Fruit fly (Drosophila melanogaster): Measurements from ENCODE around the gene hh.

hh gene

dm6 chr3R:23189958-23190900 lies 48.5 kb upstream of the hh start (continued):
- TF ChIP-seq CG18599 (GFP tag; optimal IDR thresholded peaks at IDR 0.05), result peak; percentile 81
- TF ChIP-seq CG3163 (GFP tag; optimal IDR thresholded peaks at IDR 0.05), result peak; percentile 19
- peak; percentile 59 for TF ChIP-seq Taf1 (GFP tag; IDR thresholded peaks at IDR 0.05)
- TF ChIP-seq knrl (GFP tag; IDR thresholded peaks at IDR 0.05; ENCODE audit: partially characterized antibody), result no peak
- peak; percentile 7 for TF ChIP-seq cato (GFP tag; optimal IDR thresholded peaks at IDR 0.05; ENCODE audit: borderline replicate concordance)
- peak; percentile 38; the same call in 1 of the 2 replicates for TF ChIP-seq danr (GFP tag; IDR thresholded peaks at IDR 0.05)
- TF ChIP-seq CG14667 (GFP tag; IDR thresholded peaks at IDR 0.05), result peak; percentile 60
- no peak for TF ChIP-seq Dll (GFP tag; IDR thresholded peaks at IDR 0.05; ENCODE audit: partially characterized antibody)
- peak; percentile 69 for TF ChIP-seq CG7556 (GFP tag; optimal IDR thresholded peaks at IDR 0.05)
- TF ChIP-seq Sin3A (optimal IDR thresholded peaks at IDR 0.05), result no peak
- peak; percentile 47; the same call in 1 of the 2 replicates for TF ChIP-seq Poxn (GFP tag; IDR thresholded peaks at IDR 0.05)
- no peak for TF ChIP-seq Lhr (GFP tag; optimal IDR thresholded peaks at IDR 0.05)
- peak; percentile 72 for TF ChIP-seq D19A (tag; optimal IDR thresholded peaks at IDR 0.05)
- peak; percentile 57 for TF ChIP-seq CG6272 (GFP tag; IDR thresholded peaks at IDR 0.05)
- peak; percentile 40; the same call in 1 of the 2 replicates for TF ChIP-seq gsb (GFP tag; IDR thresholded peaks at IDR 0.05)
- peak; percentile 30 for TF ChIP-seq CG11723 (GFP tag; optimal IDR thresholded peaks at IDR 0.05)
- TF ChIP-seq CG6791 (GFP tag; IDR thresholded peaks at IDR 0.05; ENCODE audit: partially characterized antibody), result no peak
- peak; percentile 36 for TF ChIP-seq Six4 (GFP tag; optimal IDR thresholded peaks at IDR 0.05)
- TF ChIP-seq Opbp (GFP tag; IDR thresholded peaks at IDR 0.05; ENCODE audit: partially characterized antibody), result no peak
- TF ChIP-seq abd-A (tag; optimal IDR thresholded peaks at IDR 0.05), result no peak
- TF ChIP-seq CG7987 (GFP tag; optimal IDR thresholded peaks at IDR 0.05), result peak; percentile 25
- TF ChIP-seq Rfx (GFP tag; IDR thresholded peaks at IDR 0.05), result peak; percentile 88
- peak; percentile 57 for TF ChIP-seq CG31224 (GFP tag; IDR thresholded peaks at IDR 0.05)
- TF ChIP-seq inv (GFP tag; IDR thresholded peaks at IDR 0.05; ENCODE audit: partially characterized antibody), result no peak
- peak; percentile 62 to 67 for TF ChIP-seq chif (GFP tag; optimal IDR thresholded peaks at IDR 0.05)
- TF ChIP-seq Xrp1 (GFP tag; IDR thresholded peaks at IDR 0.05), result peak; percentile 73
- TF ChIP-seq CG11085 (GFP tag; IDR thresholded peaks at IDR 0.05), result peak; percentile 52; the same call in 1 of the 2 replicates
- no peak for TF ChIP-seq tna (GFP tag; IDR thresholded peaks at IDR 0.05; ENCODE audit: partially characterized antibody)
- TF ChIP-seq CG13424 (tag; optimal IDR thresholded peaks at IDR 0.05), result peak; percentile 79
- no peak for TF ChIP-seq CG7963 (GFP tag; IDR thresholded peaks at IDR 0.05; ENCODE audit: partially characterized antibody)
- no peak for TF ChIP-seq zen2 (GFP tag; IDR thresholded peaks at IDR 0.05; ENCODE audit: partially characterized antibody)
- TF ChIP-seq cad (GFP tag; optimal IDR thresholded peaks at IDR 0.05), result no peak
- TF ChIP-seq Sry-β (GFP tag; optimal IDR thresholded peaks at IDR 0.05), result no peak
- peak in 1 of 2 experiments; percentile 82 for TF ChIP-seq bsh (GFP tag; optimal IDR thresholded peaks at IDR 0.05)
- TF ChIP-seq CG18619 (GFP tag; optimal IDR thresholded peaks at IDR 0.05), result peak; percentile 59
- TF ChIP-seq HLH54F (GFP tag; optimal IDR thresholded peaks at IDR 0.05), result peak; percentile 63
- no peak for TF ChIP-seq CG17612 (GFP tag; IDR thresholded peaks at IDR 0.05)
- peak; percentile 56 for TF ChIP-seq CG4854 (GFP tag; optimal IDR thresholded peaks at IDR 0.05)
- peak; percentile 80 for TF ChIP-seq NFAT (GFP tag; IDR thresholded peaks at IDR 0.05)
- TF ChIP-seq br (optimal IDR thresholded peaks at IDR 0.05), result no peak
- peak; percentile 41 for TF ChIP-seq twi (tag; optimal IDR thresholded peaks at IDR 0.05)
- peak; percentile 84 for TF ChIP-seq CG1603 (tag; optimal IDR thresholded peaks at IDR 0.05)
- peak; percentile 27 for TF ChIP-seq CG7928 (GFP tag; optimal IDR thresholded peaks at IDR 0.05)
- TF ChIP-seq Sry-δ (GFP tag; optimal IDR thresholded peaks at IDR 0.05), result peak; percentile 39
- TF ChIP-seq C15 (GFP tag; IDR thresholded peaks at IDR 0.05), result 0 out of 3 replicates have a peak, but pooled peaks have one; percentile 20
- peak; percentile 74 for TF ChIP-seq HHEX (GFP tag; optimal IDR thresholded peaks at IDR 0.05)
- peak; percentile 96 for TF ChIP-seq CG8281 (tag; optimal IDR thresholded peaks at IDR 0.05)
- TF ChIP-seq CG8388 (GFP tag; optimal IDR thresholded peaks at IDR 0.05), result peak; percentile 44

All from whole organism, embryonic.